Fruit fly (Drosophila melanogaster) whole organism, pupa: ENCODE data around the gene NijB.

Source experiments
- CG10348 ChIP-seq: fragments of 200-800 bp; sonication (Bioruptor generic); IDR thresholded peaks from 2 replicates; pipeline ENCODE4 v1.3.6; 2022; ENCODE audit warnings: missing biosample characterization, missing genetic modification characterization
- CG12605 ChIP-seq: fragments of 200-800 bp; sonication (Bioruptor generic); IDR thresholded peaks from 2 replicates; pipeline ENCODE4 v1.3.6; 2022; ENCODE audit warnings: missing biosample characterization, missing genetic modification characterization
- CG13204 ChIP-seq: fragments of 200-800 bp; sonication (Bioruptor generic); optimal IDR thresholded peaks from 2 replicates; lab custom pipeline; 2018; ENCODE audit warnings: missing biosample characterization, mild to moderate bottlenecking, missing genetic modification characterization, moderate library complexity
- CG14655 ChIP-seq: fragments of 200-800 bp; sonication (Bioruptor generic); optimal IDR thresholded peaks from 3 replicates; lab custom pipeline; 2017; ENCODE audit warnings: mild to moderate bottlenecking, missing biosample characterization, missing genetic modification reagents, missing genetic modification characterization
- CG15710 ChIP-seq: fragments of 200-800 bp; sonication (Bioruptor generic); optimal IDR thresholded peaks from 2 replicates; lab custom pipeline; 2018; ENCODE audit warnings: missing biosample characterization, mild to moderate bottlenecking, missing genetic modification characterization, moderate library complexity
- CG17806 ChIP-seq: fragments of 200-800 bp; sonication (Bioruptor generic); optimal IDR thresholded peaks from 2 replicates; lab custom pipeline; 2018; ENCODE audit warnings: missing biosample characterization, mild to moderate bottlenecking, missing genetic modification characterization, moderate library complexity
- CG32121 ChIP-seq: fragments of 200-800 bp; sonication (Bioruptor generic); IDR thresholded peaks from 2 replicates; pipeline ENCODE4 v1.3.6; 2022; ENCODE audit warnings: missing biosample characterization, missing genetic modification characterization
- CG34367 ChIP-seq: fragments of 200-800 bp; sonication (Bioruptor generic); optimal IDR thresholded peaks from 2 replicates; lab custom pipeline; 2018; ENCODE audit warnings: missing biosample characterization, mild to moderate bottlenecking, missing genetic modification characterization
- CG4496 ChIP-seq: fragments of 200-800 bp; sonication (Bioruptor generic); IDR thresholded peaks from 3 replicates; pipeline ENCODE4 v1.3.6; 2022; ENCODE audit warnings: missing biosample characterization, missing genetic modification characterization
- CG8159 ChIP-seq: fragments of 200-800 bp; sonication (Bioruptor generic); optimal IDR thresholded peaks from 3 replicates; lab custom pipeline; 2018; ENCODE audit warnings: missing biosample characterization, mild to moderate bottlenecking, missing genetic modification characterization, moderate library complexity
- CG8301 ChIP-seq: fragments of 200-800 bp; sonication (Bioruptor generic); optimal IDR thresholded peaks from 2 replicates; lab custom pipeline; 2018; ENCODE audit warnings: missing biosample characterization, mild to moderate bottlenecking, missing genetic modification characterization
- CG9948 ChIP-seq: fragments of 200-800 bp; sonication (Bioruptor generic); optimal IDR thresholded peaks from 2 replicates; lab custom pipeline; 2018; ENCODE audit warnings: missing biosample characterization, mild to moderate bottlenecking, missing genetic modification characterization, moderate library complexity
- D1 ChIP-seq: fragments of 200-800 bp; sonication (Bioruptor generic); optimal IDR thresholded peaks from 2 replicates; lab custom pipeline; 2018; ENCODE audit warnings: missing biosample characterization, mild to moderate bottlenecking, missing genetic modification characterization, moderate library complexity
- EcR ChIP-seq: fragments of 200-800 bp; sonication (Bioruptor generic); optimal IDR thresholded peaks from 3 replicates; lab custom pipeline; 2019; ENCODE audit warnings: missing biosample characterization, missing genetic modification characterization, mild to moderate bottlenecking, moderate library complexity, missing genetic modification reagents
- Ets98B ChIP-seq: fragments of 200-800 bp; sonication (Bioruptor generic); IDR thresholded peaks from 2 replicates; pipeline ENCODE4 v1.3.6; 2022; ENCODE audit warnings: missing biosample characterization, missing genetic modification characterization
- Pif1A ChIP-seq: fragments of 200-800 bp; sonication (Bioruptor generic); optimal IDR thresholded peaks from 3 replicates; lab custom pipeline; 2016; ENCODE audit warnings: missing biosample characterization, missing genetic modification characterization
- Pif1B ChIP-seq: fragments of 200-800 bp; sonication (Bioruptor generic); optimal IDR thresholded peaks from 3 replicates; lab custom pipeline; 2016; ENCODE audit warnings: missing biosample characterization, missing genetic modification characterization
- Snoo ChIP-seq: fragments of 200-800 bp; sonication (Bioruptor generic); optimal IDR thresholded peaks from 3 replicates; lab custom pipeline; 2017; ENCODE audit warnings: missing biosample characterization, mild to moderate bottlenecking, missing genetic modification characterization, inconsistent platforms
- fd96Ca ChIP-seq: fragments of 200-800 bp; sonication (Bioruptor generic); IDR thresholded peaks from 3 replicates; pipeline ENCODE4 v1.3.6; 2022; ENCODE audit warnings: missing biosample characterization, missing genetic modification characterization
- gl ChIP-seq: fragments of 200-800 bp; sonication (Bioruptor generic); optimal IDR thresholded peaks from 2 replicates; lab custom pipeline; 2018; ENCODE audit warnings: missing biosample characterization, mild to moderate bottlenecking, missing genetic modification characterization
- rn ChIP-seq: fragments of 200-800 bp; sonication (Bioruptor generic); IDR thresholded peaks from 2 replicates; pipeline ENCODE4 v1.3.6; 2022; ENCODE audit warnings: missing biosample characterization, missing genetic modification characterization

The NijB gene

DNA sequence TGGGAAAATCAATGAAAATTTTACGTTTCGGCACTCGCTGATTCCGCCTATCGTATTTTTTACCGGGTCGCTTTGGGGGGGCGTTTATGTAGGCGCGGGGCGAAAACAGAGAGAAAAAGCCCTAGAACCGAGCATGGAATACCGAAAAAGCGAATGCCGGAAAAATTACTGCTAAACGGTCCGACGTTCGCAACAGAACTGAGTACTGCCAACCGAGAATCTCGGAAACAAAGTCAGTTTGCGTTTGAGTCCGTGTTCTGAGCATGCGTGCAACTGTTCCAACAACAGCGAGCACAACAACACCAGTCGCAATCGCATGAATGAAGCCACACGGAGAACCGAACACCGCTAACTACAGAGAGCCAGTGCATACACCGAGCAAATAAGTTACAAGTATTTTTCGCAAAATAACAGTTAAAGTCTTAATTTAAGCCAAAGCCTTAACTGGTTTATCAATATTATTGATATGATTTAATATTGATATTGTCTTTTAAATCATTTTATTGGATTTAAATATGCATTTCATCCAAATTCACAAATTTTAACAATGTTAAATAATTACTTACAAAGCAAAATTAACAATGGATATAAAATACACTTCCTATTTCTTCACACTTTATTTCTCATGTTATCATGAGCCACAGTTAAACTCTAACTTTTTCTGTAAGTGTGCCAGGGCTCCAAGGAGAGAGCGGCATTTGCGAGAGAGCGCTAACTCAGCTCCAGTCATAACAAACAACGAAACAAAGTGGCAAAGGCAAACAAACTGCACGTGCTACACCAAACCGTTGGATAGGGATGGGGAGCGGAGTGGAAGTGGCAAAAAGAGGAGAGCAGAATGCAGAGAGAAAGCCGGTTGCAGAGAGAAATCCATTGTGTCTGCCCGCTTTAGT lies 1.7 kb upstream of the NijB start, which contains the start of gene CG3961:
CG3961 (minus strand) TSS at position 201 of the 893 bp plus-strand sequence.
- TF ChIP-seq Pif1A (GFP tag; lab: Kevin White, UChicago) (peak; percentile 94), CG14655 (GFP tag; lab: Kevin White, UChicago) (peak; percentile 100), Snoo (tag; lab: Kevin White, UChicago) (peak; percentile 99), EcR (GFP tag; lab: Kevin White, UChicago) (peak; percentile 70), gl (tag; lab: Kevin White, UChicago) (peak; percentile 90), CG34367 (tag; lab: Kevin White, UChicago) (peak; percentile 99), CG15710 (tag; lab: Kevin White, UChicago) (peak; percentile 99), CG4496 (peak; percentile 88), CG32121 (GFP tag; lab: Robert Waterston, UW) (peak; percentile 95), CG17806 (tag; lab: Kevin White, UChicago) (peak; percentile 99), Pif1B (GFP tag; lab: Kevin White, UChicago) (peak; percentile 96), CG12605 (peak; percentile 81), D1 (tag; lab: Kevin White, UChicago) (peak; percentile 98), rn (GFP tag; lab: Robert Waterston, UW) (peak; percentile 81), CG9948 (tag; lab: Kevin White, UChicago) (peak; percentile 99), CG10348 (peak; percentile 69; the same call in 1 of the 2 replicates), CG13204 (GFP tag; lab: Kevin White, UChicago) (peak; percentile 94), Ets98B (peak; percentile 80), fd96Ca (GFP tag; lab: Robert Waterston, UW) (peak; percentile 65; the same call in 2 of the 3 replicates), CG8301 (tag; lab: Kevin White, UChicago) (peak; percentile 99), CG8159 (tag; lab: Kevin White, UChicago) (peak; percentile 98)

dm6 chr3L:18895079-18895478 lies 2.9 kb downstream of the NijB start:
- TF ChIP-seq CG8159 (tag; lab: Kevin White, UChicago) (no peak), Pif1B (GFP tag; lab: Kevin White, UChicago) (no peak), CG14655 (GFP tag; lab: Kevin White, UChicago) (no peak), CG10348 (no peak), D1 (tag; lab: Kevin White, UChicago) (no peak), Ets98B (peak; percentile 63; the same call in 1 of the 2 replicates), gl (tag; lab: Kevin White, UChicago) (no peak), CG34367 (tag; lab: Kevin White, UChicago) (no peak), CG4496 (peak; percentile 77), CG8301 (tag; lab: Kevin White, UChicago) (no peak), Snoo (tag; lab: Kevin White, UChicago) (no peak), CG12605 (peak; percentile 46; the same call in 1 of the 2 replicates), CG15710 (tag; lab: Kevin White, UChicago) (no peak), fd96Ca (GFP tag; lab: Robert Waterston, UW) (no peak), CG32121 (GFP tag; lab: Robert Waterston, UW) (peak; percentile 27; the same call in 1 of the 2 replicates), rn (GFP tag; lab: Robert Waterston, UW) (no peak), CG13204 (GFP tag; lab: Kevin White, UChicago) (no peak), CG9948 (tag; lab: Kevin White, UChicago) (no peak), EcR (GFP tag; lab: Kevin White, UChicago) (no peak), Pif1A (GFP tag; lab: Kevin White, UChicago) (no peak), CG17806 (tag; lab: Kevin White, UChicago) (no peak)

DNA sequence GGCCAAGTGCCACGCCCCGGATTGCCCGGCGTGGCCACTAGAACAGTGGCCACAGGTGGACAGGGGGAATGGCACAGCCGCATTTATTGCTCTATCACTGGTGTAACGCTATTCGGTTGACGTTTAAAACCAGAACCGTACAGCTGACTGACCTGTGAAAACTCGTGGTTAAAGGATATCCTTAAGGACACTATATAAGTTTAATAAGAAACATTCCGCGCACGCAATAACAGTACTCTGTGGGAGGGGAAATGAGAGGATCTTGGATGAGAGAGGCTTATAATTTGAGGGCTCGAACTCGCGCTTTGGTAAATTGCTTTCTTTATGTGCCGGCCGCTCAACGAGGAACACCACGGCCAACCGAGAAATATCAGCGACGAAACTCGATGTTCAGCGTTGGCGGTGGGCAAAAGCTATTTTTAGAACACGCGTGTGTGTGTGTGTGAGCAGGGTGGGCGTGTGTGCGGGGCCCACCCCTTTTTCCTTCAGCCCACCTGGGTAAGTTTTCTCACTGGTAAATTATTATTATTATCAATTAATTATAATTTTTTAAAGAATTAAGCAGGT lies 4.2 kb downstream of the NijB start:
- no peak for TF ChIP-seq fd96Ca (GFP tag; lab: Robert Waterston, UW)
- TF ChIP-seq CG4496 = 0 out of 3 replicates have a peak, but pooled peaks have one; percentile 53
- no peak for TF ChIP-seq rn (GFP tag; lab: Robert Waterston, UW)
- TF ChIP-seq EcR (GFP tag; lab: Kevin White, UChicago) = peak; percentile 51
- TF ChIP-seq CG8301 (tag; lab: Kevin White, UChicago) = no peak
- no peak for TF ChIP-seq CG8159 (tag; lab: Kevin White, UChicago)
- TF ChIP-seq Pif1B (GFP tag; lab: Kevin White, UChicago) = no peak

DNA sequence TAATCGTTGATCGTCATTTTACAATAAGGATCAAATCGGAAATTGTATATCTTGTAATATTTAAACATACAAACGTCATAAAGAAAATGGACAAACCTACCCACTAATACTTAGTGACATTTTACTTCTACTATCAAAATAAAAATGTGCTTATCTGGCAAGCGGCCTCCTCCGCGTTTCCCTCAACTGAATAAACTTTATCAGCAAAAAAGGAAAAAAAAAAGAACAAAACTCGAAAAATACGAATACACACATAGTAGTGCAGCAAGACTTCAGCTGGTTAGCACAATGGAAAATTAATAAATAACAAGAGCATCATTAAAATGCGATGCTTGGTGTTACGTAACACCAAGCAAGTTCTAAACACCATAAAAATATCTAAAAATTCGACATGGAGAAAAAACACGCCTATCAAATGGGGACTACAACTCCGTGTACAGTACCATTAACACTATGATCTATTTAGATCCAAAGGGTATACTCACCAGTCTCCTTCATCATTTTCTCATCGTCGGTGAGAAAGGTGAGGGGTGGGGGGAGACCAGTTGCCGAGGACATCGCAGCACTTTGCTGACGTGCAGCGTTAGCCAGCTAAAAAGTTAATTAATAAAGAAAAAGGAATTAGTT lies 5.4 kb downstream of the NijB start:
- TF ChIP-seq CG17806 (tag; lab: Kevin White, UChicago) = no peak
- 0 out of 3 replicates have a peak, but pooled peaks have one; percentile 5 for TF ChIP-seq CG4496
- peak; percentile 50 for TF ChIP-seq D1 (tag; lab: Kevin White, UChicago)
- TF ChIP-seq fd96Ca (GFP tag; lab: Robert Waterston, UW) = no peak

- TF ChIP-seq CG32121 (GFP tag; lab: Robert Waterston, UW) (peak; percentile 37; the same call in 1 of the 2 replicates), Snoo (tag; lab: Kevin White, UChicago) (peak; percentile 25), Ets98B (peak; percentile 49; the same call in 1 of the 2 replicates), EcR (GFP tag; lab: Kevin White, UChicago) (peak; percentile 66), rn (GFP tag; lab: Robert Waterston, UW) (no peak)
- TF ChIP-seq, all 21 proteins: peak for 4
Observed at dm6 chr3L:18898086-18898470, 5.9 kb downstream of the NijB start, which contains the start of gene CG3902. Gene CG3902 (minus strand): TSS chr3L:18898293.
